Worm (Caenorhabditis elegans) whole organism, early embryonic: ENCODE measurements around the gene C49H3.3.

Experiments
- ama-1 ChIP-seq: fragments of 150-350 bp; optimal IDR thresholded peaks from 2 replicates; lab custom pipeline; 2014
- hmg-4 ChIP-seq: fragments of 200-800 bp; sonication (Bioruptor generic); optimal IDR thresholded peaks from 2 replicates; lab custom pipeline; 2018; ENCODE audit warnings: mild to moderate bottlenecking, missing genetic modification characterization, missing compliant biosample characterization

DNA sequence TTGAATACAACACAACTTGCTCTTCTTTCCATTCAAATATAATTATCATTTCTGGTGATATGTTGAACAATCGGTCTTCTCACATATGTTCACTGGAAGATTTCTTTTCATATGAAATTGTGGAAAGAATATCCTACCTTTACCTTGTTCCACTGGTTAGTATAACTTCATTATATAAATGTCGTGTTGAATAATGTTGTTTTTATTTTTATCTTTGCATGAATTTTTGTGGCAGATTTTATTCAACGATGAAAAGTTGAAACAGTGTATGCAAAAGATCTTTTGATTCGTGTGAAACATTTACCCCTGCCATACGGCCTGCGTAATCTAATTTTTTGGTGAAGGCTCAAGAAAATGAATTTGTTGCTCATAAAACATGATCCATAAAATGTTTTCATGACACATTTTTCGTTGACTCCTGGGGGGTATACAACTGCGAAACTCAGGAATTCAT, 37.8 kb downstream of the C49H3.3 start:
- no peak for TF ChIP-seq ama-1
- no peak for TF ChIP-seq hmg-4 (GFP tag; lab: Kevin White, UChicago)
